Fruit fly (Drosophila melanogaster): ENCODE results near the gene CG9016.
A peak's percentile ranks its signal among the peaks of the same experiment; 100 is the strongest.

Gene CG9016

DNA sequence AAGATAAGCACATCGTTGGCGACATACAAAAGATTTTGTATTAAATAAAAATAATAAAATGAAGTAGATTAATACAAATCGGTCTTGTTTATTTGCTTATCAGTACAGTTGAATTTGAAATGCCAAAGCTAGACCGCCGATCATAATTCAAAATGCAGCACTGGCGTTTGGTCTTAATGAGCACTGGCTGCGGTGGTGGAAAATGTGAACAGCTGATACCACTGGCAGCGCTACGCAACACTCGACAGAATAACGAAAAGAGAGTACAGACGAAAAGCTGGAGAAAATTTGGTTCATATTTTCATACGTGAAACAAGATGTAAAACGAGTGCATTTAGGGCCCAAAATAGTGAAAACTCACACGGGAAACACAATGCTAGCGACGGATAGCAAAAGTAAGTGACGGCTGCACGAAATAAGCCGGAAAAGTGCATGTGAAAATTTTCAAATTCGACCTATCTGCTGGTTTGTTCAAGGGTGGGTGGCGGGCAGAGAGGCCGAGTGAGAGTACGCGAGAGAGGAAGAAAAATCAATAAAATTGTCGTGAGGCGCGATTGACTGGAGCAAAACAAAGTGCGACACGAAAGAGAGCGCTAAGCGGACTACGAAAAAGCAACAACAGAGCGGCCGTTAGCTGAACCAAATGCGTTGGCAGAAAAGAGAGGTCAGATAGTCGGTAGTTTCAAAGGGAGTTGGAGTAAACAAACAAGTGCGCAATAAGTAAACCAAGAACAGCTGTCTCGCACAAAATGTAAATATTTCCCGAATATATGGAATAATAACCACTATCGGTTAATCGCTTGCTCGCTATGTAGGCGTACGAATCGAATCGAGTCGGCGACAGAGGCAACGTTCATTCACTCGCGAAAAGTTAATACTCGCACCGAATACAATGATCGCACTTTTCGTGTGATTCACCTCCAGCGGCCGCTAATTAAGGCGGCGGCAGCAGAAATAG, 16.3 kb downstream of the CG9016 start, which contains the start of gene bchs (continued):
- TF ChIP-seq Drgx (GFP tag; IDR thresholded peaks at IDR 0.05) (no peak), CG6683 (GFP tag; optimal IDR thresholded peaks at IDR 0.05) (peak; percentile 93), mld (GFP tag; IDR thresholded peaks at IDR 0.05; ENCODE audit: partially characterized antibody) (no peak), HLH54F (GFP tag; optimal IDR thresholded peaks at IDR 0.05) (peak; percentile 31), Hmr (GFP tag; optimal IDR thresholded peaks at IDR 0.05) (peak; percentile 97), CG11247 (GFP tag; IDR thresholded peaks at IDR 0.05) (peak; percentile 78), CG10366 (GFP tag; IDR thresholded peaks at IDR 0.05) (peak; percentile 56), MESR4 (GFP tag; optimal IDR thresholded peaks at IDR 0.05) (peak; percentile 52), psq (GFP tag; optimal IDR thresholded peaks at IDR 0.05) (peak; percentile 97), otp (GFP tag; IDR thresholded peaks at IDR 0.05) (peak; percentile 89), cg (GFP tag; optimal IDR thresholded peaks at IDR 0.05) (no peak), lmd (GFP tag; IDR thresholded peaks at IDR 0.05) (peak; percentile 34; the same call in 1 of the 2 replicates), sc (optimal IDR thresholded peaks at IDR 0.05) (no peak), sc (GFP tag; optimal IDR thresholded peaks at IDR 0.05) (peak; percentile 88), CG2678 (tag; optimal IDR thresholded peaks at IDR 0.05) (peak; percentile 90), ham (GFP tag; IDR thresholded peaks at IDR 0.05) (no peak), CG7963 (GFP tag; IDR thresholded peaks at IDR 0.05; ENCODE audit: partially characterized antibody) (no peak), CG7357 (GFP tag; IDR thresholded peaks at IDR 0.05) (0 out of 3 replicates have a peak, but pooled peaks have one; percentile 44), da (GFP tag; optimal IDR thresholded peaks at IDR 0.05) (peak; percentile 87), klu (GFP tag; IDR thresholded peaks at IDR 0.05) (no peak), NfI (GFP tag; optimal IDR thresholded peaks at IDR 0.05) (peak; percentile 82), CG1602 (GFP tag; optimal IDR thresholded peaks at IDR 0.05) (peak; percentile 65), Dll (GFP tag; IDR thresholded peaks at IDR 0.05; ENCODE audit: partially characterized antibody) (peak; percentile 59; the same call in 1 of the 4 replicates), dmrt99B (tag; optimal IDR thresholded peaks at IDR 0.05) (no peak), Rx (GFP tag; IDR thresholded peaks at IDR 0.05) (peak; percentile 58), CG14014 (GFP tag; IDR thresholded peaks at IDR 0.05) (peak; percentile 76; the same call in 1 of the 2 replicates), CG4617 (GFP tag; optimal IDR thresholded peaks at IDR 0.05; ENCODE audit: borderline replicate concordance) (peak; percentile 10), Jarid2 (GFP tag; optimal IDR thresholded peaks at IDR 0.05) (peak; percentile 79), nerfin-1 (tag; optimal IDR thresholded peaks at IDR 0.05) (peak; percentile 86), CG18011 (GFP tag; optimal IDR thresholded peaks at IDR 0.05) (no peak), Atf6 (GFP tag; IDR thresholded peaks at IDR 0.05) (peak; percentile 90), CG5180 (GFP tag; optimal IDR thresholded peaks at IDR 0.05) (peak; percentile 87), CG3726 (GFP tag; IDR thresholded peaks at IDR 0.05) (peak; percentile 36; the same call in 1 of the 3 replicates), ac (GFP tag; optimal IDR thresholded peaks at IDR 0.05) (peak; percentile 96), danr (GFP tag; IDR thresholded peaks at IDR 0.05) (peak; percentile 63; the same call in 1 of the 2 replicates), hth (optimal IDR thresholded peaks at IDR 0.05) (no peak), CG4854 (GFP tag; optimal IDR thresholded peaks at IDR 0.05) (no peak), Abd-B (GFP tag; optimal IDR thresholded peaks at IDR 0.05) (no peak), sd (tag; optimal IDR thresholded peaks at IDR 0.05) (peak; percentile 87), CG8281 (tag; optimal IDR thresholded peaks at IDR 0.05) (peak; percentile 76), Nf-YB (GFP tag; optimal IDR thresholded peaks at IDR 0.05) (peak; percentile 71), gcm (GFP tag; optimal IDR thresholded peaks at IDR 0.05) (peak; percentile 87), z (GFP tag; IDR thresholded peaks at IDR 0.05) (peak; percentile 79), CG8290 (GFP tag; optimal IDR thresholded peaks at IDR 0.05) (peak; percentile 29), CG8290 (tag; optimal IDR thresholded peaks at IDR 0.05) (peak; percentile 82 to 83), D19B (GFP tag; optimal IDR thresholded peaks at IDR 0.05) (peak; percentile 58), CG8944 (GFP tag; optimal IDR thresholded peaks at IDR 0.05) (peak; percentile 70), mam (GFP tag; optimal IDR thresholded peaks at IDR 0.05) (peak; percentile 64)

Data from whole organism, embryonic.